Worm (Caenorhabditis elegans) whole organism, L4 larva: ENCODE measurements around the gene snr-6.

ENCODE experiments used
- F26F4.8 ChIP-seq: fragments of 200-800 bp; sonication (Bioruptor generic); conservative IDR thresholded peaks from 2 replicates; pipeline ENCODE4 v1.3.6; 2022; ENCODE audit warnings: missing genetic modification characterization, missing compliant biosample characterization
- F37D6.2 ChIP-seq: sonication (generic microtip); optimal IDR thresholded peaks from 2 replicates; lab custom pipeline; 2016; ENCODE audit warnings: mild to moderate bottlenecking, missing genetic modification characterization, missing compliant biosample characterization
- F44E2.7 ChIP-seq: fragments of 200-800 bp; sonication (Bioruptor generic); IDR thresholded peaks from 2 replicates; pipeline ENCODE4 v2.1.2; 2022; ENCODE audit warnings: missing genetic modification characterization, missing compliant biosample characterization
- R02D3.7 ChIP-seq: fragments of 150-350 bp; sonication (generic microtip); optimal IDR thresholded peaks from 3 replicates; lab custom pipeline; 2014; ENCODE audit warnings: missing biosample characterization, missing genetic modification characterization
- ZK337.2 ChIP-seq: fragments of 200-800 bp; sonication (Bioruptor generic); IDR thresholded peaks from 2 replicates; pipeline ENCODE4 v1.3.6; 2022; ENCODE audit warnings: missing genetic modification reagents, missing genetic modification characterization, missing compliant biosample characterization
- aha-1 ChIP-seq: fragments of 150-350 bp; peaks from one replicate; lab custom pipeline; 2014; ENCODE audit warnings: missing biosample characterization, missing genetic modification characterization
- arid-1 ChIP-seq: fragments of 200-800 bp; sonication (Bioruptor generic); conservative IDR thresholded peaks from 2 replicates; pipeline ENCODE4 v1.3.6; 2022; ENCODE audit warnings: missing genetic modification reagents, missing genetic modification characterization, missing compliant biosample characterization
- attf-4 ChIP-seq: sonication (generic microtip); optimal IDR thresholded peaks from 3 replicates; lab custom pipeline; 2017; ENCODE audit warnings: missing biosample characterization, missing genetic modification characterization
- ceh-20 ChIP-seq: fragments of 200-800 bp; sonication (Bioruptor generic); IDR thresholded peaks from 2 replicates; pipeline ENCODE4 v1.3.6; 2022; ENCODE audit warnings: missing genetic modification reagents, missing genetic modification characterization, missing compliant biosample characterization
- ceh-44 ChIP-seq: fragments of 200-800 bp; sonication (Bioruptor generic); IDR thresholded peaks from 2 replicates; pipeline ENCODE4 v1.3.6; 2022; ENCODE audit warnings: missing genetic modification reagents, missing genetic modification characterization, missing compliant biosample characterization
- ceh-62 ChIP-seq: sonication (generic microtip); optimal IDR thresholded peaks from 2 replicates; lab custom pipeline; 2017; ENCODE audit warnings: missing biosample characterization, missing genetic modification characterization
- ctbp-1 ChIP-seq: fragments of 200-800 bp; sonication (Bioruptor generic); IDR thresholded peaks from 2 replicates; pipeline ENCODE4 v1.3.6; 2022; ENCODE audit warnings: missing genetic modification reagents, missing genetic modification characterization, missing compliant biosample characterization
- daf-16 ChIP-seq, 3 experiments: sonication (generic microtip); optimal IDR thresholded peaks; 2 replicates each; lab custom pipeline; 2016 to 2017; ENCODE audit warnings: missing genetic modification characterization in 3 of 3, missing genetic modification reagents in 3 of 3, mild to moderate bottlenecking in 2 of 3, missing compliant biosample characterization in 2 of 3, missing biosample characterization in 1 of 3, moderate library complexity in 1 of 3
- daf-8 ChIP-seq: fragments of 200-800 bp; sonication (Bioruptor generic); IDR thresholded peaks from 2 replicates; pipeline ENCODE4 v1.3.6; 2022; ENCODE audit warnings: missing genetic modification characterization, missing compliant biosample characterization
- dmd-9 ChIP-seq: fragments of 200-800 bp; sonication (Bioruptor generic); IDR thresholded peaks from 2 replicates; pipeline ENCODE4 v1.3.6; 2022; ENCODE audit warnings: missing genetic modification reagents, missing genetic modification characterization, missing compliant biosample characterization
- dpl-1 ChIP-seq: fragments of 150-350 bp; optimal IDR thresholded peaks from 2 replicates; lab custom pipeline; 2014; ENCODE audit warnings: missing biosample characterization, missing genetic modification reagents, missing genetic modification characterization
- duxl-1 ChIP-seq: sonication (generic microtip); optimal IDR thresholded peaks from 2 replicates; lab custom pipeline; 2016; ENCODE audit warnings: mild to moderate bottlenecking, missing genetic modification characterization, moderate library complexity, missing compliant biosample characterization; ENCODE audit not compliant: poor library complexity
- hif-1 ChIP-seq, 2 experiments: sonication (generic microtip); optimal IDR thresholded peaks; 2 replicates each; lab custom pipeline; 2016 to 2017; ENCODE audit warnings: missing compliant biosample characterization in 2 of 2, missing genetic modification characterization in 2 of 2, missing genetic modification reagents in 2 of 2, missing genotype in 2 of 2, mild to moderate bottlenecking in 1 of 2
- lin-15B ChIP-seq: fragments of 150-350 bp; sonication (generic microtip); optimal IDR thresholded peaks from 3 replicates; lab custom pipeline; 2014; ENCODE audit warnings: missing biosample characterization, missing genetic modification characterization
- lin-38 ChIP-seq: fragments of 200-800 bp; sonication (Bioruptor generic); IDR thresholded peaks from 2 replicates; pipeline ENCODE4 v1.3.6; 2022; ENCODE audit warnings: missing genetic modification reagents, missing genetic modification characterization, missing compliant biosample characterization
- lir-3 ChIP-seq: sonication (generic microtip); optimal IDR thresholded peaks from 2 replicates; lab custom pipeline; 2016; ENCODE audit warnings: mild to moderate bottlenecking, missing genetic modification characterization, missing compliant biosample characterization
- lsy-2 ChIP-seq, 2 experiments: fragments of 150-350 bp in 1 of 2; sonication (generic microtip) in 1 of 2; optimal IDR thresholded peaks; 2 replicates each; lab custom pipeline; 2014 to 2017; ENCODE audit warnings: missing biosample characterization in 2 of 2, missing genetic modification characterization in 2 of 2
- mdl-1 ChIP-seq, 2 experiments: fragments of 150-350 bp in 1 of 2; sonication (generic microtip) in 1 of 2; optimal IDR thresholded peaks; 2 replicates each; lab custom pipeline; 2014 to 2017; ENCODE audit warnings: missing biosample characterization in 2 of 2, missing genetic modification characterization in 2 of 2
- mep-1 ChIP-seq: fragments of 150-350 bp; sonication (generic microtip); optimal IDR thresholded peaks from 3 replicates; lab custom pipeline; 2014; ENCODE audit warnings: missing biosample characterization, missing genetic modification characterization
- mes-2 ChIP-seq: sonication (generic microtip); optimal IDR thresholded peaks from 2 replicates; lab custom pipeline; 2016; ENCODE audit warnings: missing genotype, mild to moderate bottlenecking, missing genetic modification characterization, missing compliant biosample characterization; ENCODE audit not compliant: poor library complexity, severe bottlenecking
- mxl-3 ChIP-seq: fragments of 200-800 bp; sonication (Bioruptor generic); optimal IDR thresholded peaks from 2 replicates; lab custom pipeline; 2018; ENCODE audit warnings: mild to moderate bottlenecking, missing genetic modification characterization, missing compliant biosample characterization
- php-3 ChIP-seq: fragments of 200-800 bp; sonication (Bioruptor generic); IDR thresholded peaks from 2 replicates; pipeline ENCODE4 v1.3.6; 2022; ENCODE audit warnings: missing genetic modification reagents, missing genetic modification characterization, missing compliant biosample characterization
- saeg-2 ChIP-seq: fragments of 200-800 bp; sonication (Bioruptor generic); IDR thresholded peaks from 2 replicates; pipeline ENCODE4 v1.3.6; 2022; ENCODE audit warnings: missing genetic modification reagents, missing genetic modification characterization, missing compliant biosample characterization
- set-16 ChIP-seq: fragments of 200-800 bp; sonication (Bioruptor generic); IDR thresholded peaks from 2 replicates; pipeline ENCODE4 v1.3.6; 2022; ENCODE audit warnings: missing genetic modification reagents, missing genetic modification characterization, missing compliant biosample characterization
- snpc-1.2 ChIP-seq: fragments of 200-800 bp; sonication (Bioruptor generic); IDR thresholded peaks from 2 replicates; pipeline ENCODE4 v1.3.6; 2022; ENCODE audit warnings: missing genetic modification reagents, missing genetic modification characterization, missing compliant biosample characterization
- spr-1 ChIP-seq: sonication (generic microtip); optimal IDR thresholded peaks from 2 replicates; lab custom pipeline; 2016; ENCODE audit warnings: mild to moderate bottlenecking, missing genetic modification characterization, missing compliant biosample characterization
- unc-130 ChIP-seq: sonication (generic microtip); optimal IDR thresholded peaks from 2 replicates; lab custom pipeline; 2016; ENCODE audit warnings: missing genetic modification reagents, missing genetic modification characterization, missing compliant biosample characterization
- unc-62 ChIP-seq, 3 experiments: fragments of 150-350 bp in 1 of 3; sonication (generic microtip); optimal IDR thresholded peaks in 2 of 3; peaks in 1 of 3; 1 replicate in 1 of 3; 2 replicates in 2 of 3; lab custom pipeline; 2014 to 2017; ENCODE audit warnings: missing biosample characterization in 3 of 3, missing genetic modification characterization in 3 of 3, missing genetic modification reagents in 3 of 3, missing genotype in 1 of 3
- zag-1 ChIP-seq: fragments of 150-350 bp; optimal IDR thresholded peaks from 2 replicates; lab custom pipeline; 2014; ENCODE audit warnings: missing biosample characterization, missing genetic modification characterization
- zfp-2 ChIP-seq: sonication (generic microtip); optimal IDR thresholded peaks from 2 replicates; lab custom pipeline; 2016; ENCODE audit warnings: mild to moderate bottlenecking, missing genetic modification characterization, missing compliant biosample characterization

Gene snr-6

DNA sequence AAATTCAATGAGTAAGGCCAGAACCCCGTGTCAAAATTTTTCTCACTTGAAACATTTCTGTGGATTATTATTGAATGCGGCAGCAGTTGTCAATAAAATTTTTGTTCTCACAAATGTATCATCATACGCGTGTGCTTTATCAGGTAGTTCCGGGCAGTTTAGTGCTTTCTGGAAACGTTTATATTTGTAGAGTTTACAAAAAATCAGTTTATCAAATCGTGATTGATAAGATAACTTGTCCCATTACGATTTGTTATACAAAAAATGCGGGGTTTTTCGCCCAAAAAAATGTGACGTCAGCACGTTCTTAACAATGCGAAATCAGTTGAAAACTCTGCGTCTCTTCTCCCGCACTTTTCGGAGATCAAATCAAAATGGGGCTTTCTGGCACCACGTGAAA, 15.8 kb upstream of the snr-6 start (continued):
- no peak for TF ChIP-seq saeg-2 (GFP tag; lab: Robert Waterston, UW)
- TF ChIP-seq mep-1 (tag; lab: Kevin White, UChicago) = no peak
- TF ChIP-seq lin-15B (tag; lab: Kevin White, UChicago) = no peak
- no peak for TF ChIP-seq daf-8
- no peak for TF ChIP-seq snpc-1.2
- TF ChIP-seq ctbp-1 = no peak
- no peak for TF ChIP-seq daf-16 (GFP tag; optimal IDR thresholded peaks at IDR 0.05; lab: Kevin White, UChicago)
- peak; percentile 38 for TF ChIP-seq daf-16 (tag; optimal IDR thresholded peaks at IDR 0.05; lab: Kevin White, UChicago)
- no peak for TF ChIP-seq attf-4 (tag; lab: Kevin White, UChicago)
- peak; percentile 64 for TF ChIP-seq php-3 (GFP tag; lab: Robert Waterston, UW)
- no peak for TF ChIP-seq lir-3 (tag; lab: Kevin White, UChicago)
- no peak for TF ChIP-seq lin-38 (GFP tag; lab: Robert Waterston, UW)
- TF ChIP-seq unc-62 (GFP tag; optimal IDR thresholded peaks at IDR 0.05 in 1 of 2; lab: Kevin White, UChicago) = peak in 1 of 2 experiments; percentile 32
- TF ChIP-seq unc-62 (tag; optimal IDR thresholded peaks at IDR 0.05; lab: Kevin White, UChicago) = no peak
- no peak for TF ChIP-seq ceh-20 (GFP tag; lab: Robert Waterston, UW)
- no peak for TF ChIP-seq R02D3.7 (tag; lab: Kevin White, UChicago)

ce11 chrIII:12443880-12444279, 14.5 kb upstream of the snr-6 start:
- TF ChIP-seq F44E2.7 (GFP tag; lab: Robert Waterston, UW) = no peak
- no peak for TF ChIP-seq zag-1 (tag; lab: Kevin White, UChicago)
- no peak for TF ChIP-seq mxl-3 (GFP tag; lab: Kevin White, UChicago)
- TF ChIP-seq ceh-44 (GFP tag; lab: Robert Waterston, UW) = no peak
- TF ChIP-seq mes-2 (tag; lab: Kevin White, UChicago) = no peak
- no peak for TF ChIP-seq ctbp-1
- TF ChIP-seq saeg-2 (GFP tag; lab: Robert Waterston, UW) = no peak
- no peak for TF ChIP-seq ceh-20 (GFP tag; lab: Robert Waterston, UW)
- no peak for TF ChIP-seq dpl-1 (GFP tag; lab: Kevin White, UChicago)
- no peak for TF ChIP-seq F26F4.8
- TF ChIP-seq F37D6.2 (tag; lab: Kevin White, UChicago) = no peak
- no peak for TF ChIP-seq dmd-9
- no peak for TF ChIP-seq ZK337.2
- no peak for TF ChIP-seq duxl-1 (tag; lab: Kevin White, UChicago)
- no peak for TF ChIP-seq unc-130 (GFP tag; lab: Kevin White, UChicago)
- no peak for TF ChIP-seq lsy-2 (tag; optimal IDR thresholded peaks at IDR 0.05; lab: Kevin White, UChicago)
- TF ChIP-seq mdl-1 (tag; optimal IDR thresholded peaks at IDR 0.05; lab: Kevin White, UChicago) = no peak
- TF ChIP-seq arid-1 (GFP tag; lab: Robert Waterston, UW) = no peak

- no peak for TF ChIP-seq zfp-2 (tag; lab: Kevin White, UChicago)
- peak; percentile 81 for TF ChIP-seq set-16
- TF ChIP-seq duxl-1 (tag; lab: Kevin White, UChicago) = no peak
- no peak for TF ChIP-seq ceh-62 (tag; lab: Kevin White, UChicago)
- no peak for TF ChIP-seq attf-4 (tag; lab: Kevin White, UChicago)
- TF ChIP-seq hif-1 (tag; optimal IDR thresholded peaks at IDR 0.05; lab: Kevin White, UChicago) = no peak
These were observed 9.6 kb upstream of the snr-6 start for ce11 chrIII:12439056-12439455.

DNA sequence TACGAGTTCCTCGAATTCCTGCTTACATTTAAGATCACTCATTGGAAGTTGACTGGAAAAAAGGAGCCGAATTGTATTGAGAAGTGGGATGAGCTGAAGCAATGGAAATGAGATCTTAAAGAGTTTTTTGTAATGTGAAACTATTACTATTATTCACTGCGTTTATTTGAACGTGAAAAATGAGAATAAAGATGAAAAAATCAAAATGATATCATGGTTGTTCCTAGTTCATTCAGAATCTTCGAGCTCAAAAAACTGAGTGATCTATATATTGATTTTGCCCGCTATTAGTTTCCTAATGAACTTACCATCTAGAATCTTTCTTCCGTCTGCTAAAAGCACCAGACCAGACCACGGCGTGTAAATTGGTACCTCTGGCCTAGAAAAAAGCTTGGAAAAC, 7.6 kb upstream of the snr-6 start:
- TF ChIP-seq aha-1 (tag; lab: Kevin White, UChicago) (peak; percentile 95), spr-1 (tag; lab: Kevin White, UChicago) (no peak)
